5 worm cellular contexts compared by ENCODE assay signal in the genomic region with DNA sequence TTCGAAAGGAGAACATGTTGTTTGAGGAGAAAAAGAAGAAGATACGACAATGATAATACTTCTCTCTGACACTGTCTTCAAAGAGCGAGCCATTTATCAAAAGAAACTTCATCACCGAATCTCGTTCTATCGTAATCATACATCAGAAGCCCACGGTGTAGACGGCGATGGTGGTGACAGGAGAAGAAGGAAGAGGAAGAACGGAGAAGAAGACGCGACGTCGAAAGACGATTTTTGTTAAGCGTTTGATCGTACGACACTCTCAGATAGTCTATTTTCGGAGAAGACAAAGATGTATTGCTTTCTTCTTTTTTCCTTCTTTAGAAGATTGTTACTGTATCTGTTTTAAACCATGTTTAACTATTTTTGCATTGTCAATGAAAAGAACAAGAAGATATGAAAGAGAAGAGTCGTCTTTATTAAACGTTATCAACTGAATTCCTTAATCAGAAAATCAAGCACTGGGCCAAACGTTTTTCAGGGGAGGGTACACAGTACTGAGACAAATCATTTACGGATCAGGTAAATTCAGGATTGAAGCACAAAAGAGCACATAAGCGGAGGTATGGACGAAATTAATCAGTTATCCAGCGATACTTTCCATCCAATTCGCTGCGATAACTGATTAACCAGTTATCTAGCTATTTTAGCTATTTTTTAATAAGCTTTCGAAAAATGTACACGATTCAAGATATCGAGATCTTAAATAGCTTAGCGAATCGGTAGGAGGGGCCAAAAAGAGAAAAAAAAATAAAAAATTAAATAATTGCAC.
A peak's percentile ranks its signal among the peaks of the same experiment; 100 is the strongest.
TF ChIP-seq lines count a peak whose summit lies in the region.

No protein-coding gene starts in this region.

TF ChIP-seq in whole organism, L1 larva, 84 proteins besides CTCF, POLR2A, EP300 and RAD21 (continued from another document and continues in another):
- TF ChIP-seq egl-27 (tag; optimal IDR thresholded peaks at IDR 0.05; lab: Kevin White, UChicago) (no peak), nhr-90 (tag; optimal IDR thresholded peaks at IDR 0.05; lab: Kevin White, UChicago; ENCODE audit: poor library complexity) (peak; percentile 83), nhr-76 (tag; optimal IDR thresholded peaks at IDR 0.05; lab: Kevin White, UChicago) (no peak), ces-1 (GFP tag; optimal IDR thresholded peaks at IDR 0.05; lab: Kevin White, UChicago) (no peak), zag-1 (tag; optimal IDR thresholded peaks at IDR 0.05; lab: Kevin White, UChicago) (no peak), pqm-1 (tag; optimal IDR thresholded peaks at IDR 0.05; lab: Kevin White, UChicago) (no peak), ama-1 (optimal IDR thresholded peaks at IDR 0.05; lab: Kevin White, UChicago) (peak; percentile 73), unc-62 (GFP tag; optimal IDR thresholded peaks at IDR 0.05; lab: Kevin White, UChicago) (no peak), F16B12.6 (tag; optimal IDR thresholded peaks at IDR 0.05; lab: Kevin White, UChicago) (no peak), dsc-1 (tag; optimal IDR thresholded peaks at IDR 0.05; lab: Kevin White, UChicago) (no peak), snu-23 (GFP tag; optimal IDR thresholded peaks at IDR 0.05; lab: Kevin White, UChicago) (peak; percentile 54), mdl-1 (tag; optimal IDR thresholded peaks at IDR 0.05; lab: Kevin White, UChicago) (peak in 1 of 2 experiments; percentile 42), ceh-63 (GFP tag; optimal IDR thresholded peaks at IDR 0.05; lab: Kevin White, UChicago) (no peak), efl-3 (GFP tag; optimal IDR thresholded peaks at IDR 0.05; lab: Kevin White, UChicago) (no peak), ceh-8 (GFP tag; optimal IDR thresholded peaks at IDR 0.05; lab: Kevin White, UChicago) (no peak), lin-14 (GFP tag; optimal IDR thresholded peaks at IDR 0.05; lab: Kevin White, UChicago) (peak; percentile 45), lin-13 (GFP tag; optimal IDR thresholded peaks at IDR 0.05; lab: Kevin White, UChicago) (peak; percentile 22), snpc-4 (tag; optimal IDR thresholded peaks at IDR 0.05; lab: Kevin White, UChicago) (no peak), jun-1 (tag; optimal IDR thresholded peaks at IDR 0.05; lab: Kevin White, UChicago) (peak; percentile 26), unc-98 (GFP tag; IDR thresholded peaks at IDR 0.05; lab: Robert Waterston, UW) (no peak), hlh-4 (tag; optimal IDR thresholded peaks at IDR 0.05; lab: Kevin White, UChicago) (no peak), lsy-2 (tag; optimal IDR thresholded peaks at IDR 0.05; lab: Kevin White, UChicago) (peak in 1 of 2 experiments; percentile 71), nhr-19 (GFP tag; conservative IDR thresholded peaks at IDR 0.05; lab: Robert Waterston, UW) (peak; percentile 37; the same call in 1 of the 2 replicates), nhr-85 (tag; lab: Kevin White, UChicago) (peak; percentile 91)

TF ChIP-seq in whole organism, L2 larva, 48 proteins besides CTCF, POLR2A, EP300 and RAD21 (continued from another document and continues in another):
- TF ChIP-seq mbf-1 (tag; optimal IDR thresholded peaks at IDR 0.05; lab: Kevin White, UChicago) (no peak), nhr-77 (tag; optimal IDR thresholded peaks at IDR 0.05; lab: Kevin White, UChicago) (no peak), nhr-11 (tag; optimal IDR thresholded peaks at IDR 0.05; lab: Kevin White, UChicago) (no peak), elt-3 (tag; optimal IDR thresholded peaks at IDR 0.05; lab: Kevin White, UChicago) (no peak), egl-27 (tag; optimal IDR thresholded peaks at IDR 0.05; lab: Kevin White, UChicago) (no peak), R02D3.7 (tag; optimal IDR thresholded peaks at IDR 0.05; lab: Kevin White, UChicago) (no peak), nhr-237 (tag; optimal IDR thresholded peaks at IDR 0.05; lab: Kevin White, UChicago) (no peak), elt-1 (tag; optimal IDR thresholded peaks at IDR 0.05; lab: Kevin White, UChicago) (no peak), unc-62 (GFP tag; optimal IDR thresholded peaks at IDR 0.05; lab: Kevin White, UChicago) (no peak), crh-2 (tag; optimal IDR thresholded peaks at IDR 0.05; lab: Kevin White, UChicago) (peak; percentile 60), nhr-23 (tag; optimal IDR thresholded peaks at IDR 0.05; lab: Kevin White, UChicago) (no peak), ztf-4 (tag; optimal IDR thresholded peaks at IDR 0.05; lab: Kevin White, UChicago) (peak; percentile 98), mdl-1 (tag; optimal IDR thresholded peaks at IDR 0.05; lab: Kevin White, UChicago) (no peak), ztf-1 (GFP tag; conservative IDR thresholded peaks at IDR 0.05; lab: Robert Waterston, UW) (no peak), ama-1 (optimal IDR thresholded peaks at IDR 0.05; lab: Kevin White, UChicago) (peak; percentile 97), unc-39 (tag; optimal IDR thresholded peaks at IDR 0.05; lab: Kevin White, UChicago) (no peak), lin-39 (tag; optimal IDR thresholded peaks at IDR 0.05; lab: Kevin White, UChicago) (no peak), ceh-16 (tag; optimal IDR thresholded peaks at IDR 0.05; lab: Kevin White, UChicago) (no peak), nhr-10 (tag; optimal IDR thresholded peaks at IDR 0.05; lab: Kevin White, UChicago) (no peak), lin-13 (GFP tag; optimal IDR thresholded peaks at IDR 0.05; lab: Kevin White, UChicago) (no peak), blmp-1 (tag; optimal IDR thresholded peaks at IDR 0.05; lab: Kevin White, UChicago; ENCODE audit: insufficient read depth) (peak; percentile 44), nhr-129 (tag; optimal IDR thresholded peaks at IDR 0.05; lab: Kevin White, UChicago) (peak; percentile 39), ztf-11 (tag; optimal IDR thresholded peaks at IDR 0.05; lab: Kevin White, UChicago) (no peak), F13H6.1 (tag; optimal IDR thresholded peaks at IDR 0.05; lab: Kevin White, UChicago) (no peak), aly-2 (tag; optimal IDR thresholded peaks at IDR 0.05; lab: Kevin White, UChicago) (no peak), alr-1 (tag; optimal IDR thresholded peaks at IDR 0.05; lab: Kevin White, UChicago) (no peak), nhr-12 (tag; optimal IDR thresholded peaks at IDR 0.05; lab: Kevin White, UChicago) (no peak)

TF ChIP-seq in whole organism, L3 larva, 47 proteins besides CTCF, POLR2A, EP300 and RAD21 (continued from another document):
- TF ChIP-seq elt-3 (tag; optimal IDR thresholded peaks at IDR 0.05; lab: Kevin White, UChicago) = peak in 2 of 3 experiments; percentile 28 to 58
- peak; percentile 69 for TF ChIP-seq tbx-2 (tag; optimal IDR thresholded peaks at IDR 0.05; lab: Kevin White, UChicago)

TF ChIP-seq in whole organism, L4 larva, 104 proteins besides CTCF, POLR2A, EP300 and RAD21 (continued from another document and continues in another):
- TF ChIP-seq Y5F2A.4 (GFP tag; optimal IDR thresholded peaks at IDR 0.05; lab: Kevin White, UChicago) (no peak), zfp-3 (GFP tag; conservative IDR thresholded peaks at IDR 0.05; lab: Robert Waterston, UW) (peak; percentile 90), vab-7 (GFP tag; IDR thresholded peaks at IDR 0.05; lab: Robert Waterston, UW) (no peak), zag-1 (tag; optimal IDR thresholded peaks at IDR 0.05; lab: Kevin White, UChicago) (no peak), lin-39 (tag; optimal IDR thresholded peaks at IDR 0.05; lab: Kevin White, UChicago) (no peak), nhr-42 (GFP tag; IDR thresholded peaks at IDR 0.05; lab: Robert Waterston, UW) (no peak), ceh-28 (tag; optimal IDR thresholded peaks at IDR 0.05; lab: Kevin White, UChicago) (peak; percentile 1), lir-3 (tag; optimal IDR thresholded peaks at IDR 0.05; lab: Kevin White, UChicago) (no peak), daf-8 (GFP tag; IDR thresholded peaks at IDR 0.05; lab: Robert Waterston, UW) (no peak), ceh-20 (GFP tag; IDR thresholded peaks at IDR 0.05; lab: Robert Waterston, UW) (peak; percentile 77), mes-2 (tag; optimal IDR thresholded peaks at IDR 0.05; lab: Kevin White, UChicago; ENCODE audit: poor library complexity, severe bottlenecking) (peak; percentile 39), hif-1 (tag; optimal IDR thresholded peaks at IDR 0.05; lab: Kevin White, UChicago) (no peak), nhr-76 (tag; optimal IDR thresholded peaks at IDR 0.05; lab: Kevin White, UChicago) (no peak), F26F4.8 (GFP tag; conservative IDR thresholded peaks at IDR 0.05; lab: Robert Waterston, UW) (no peak), R02D3.7 (tag; optimal IDR thresholded peaks at IDR 0.05; lab: Kevin White, UChicago) (no peak), nhr-102 (tag; optimal IDR thresholded peaks at IDR 0.05; lab: Kevin White, UChicago) (peak; percentile 63), hlh-11 (tag; optimal IDR thresholded peaks at IDR 0.05; lab: Kevin White, UChicago) (peak; percentile 40), nhr-10 (tag; optimal IDR thresholded peaks at IDR 0.05; lab: Kevin White, UChicago) (peak; percentile 5), ceh-44 (GFP tag; IDR thresholded peaks at IDR 0.05; lab: Robert Waterston, UW) (no peak), pqm-1 (tag; optimal IDR thresholded peaks at IDR 0.05; lab: Kevin White, UChicago) (no peak), ctbp-1 (GFP tag; IDR thresholded peaks at IDR 0.05; lab: Robert Waterston, UW) (no peak), mep-1 (tag; optimal IDR thresholded peaks at IDR 0.05; lab: Kevin White, UChicago) (peak; percentile 78), nhr-48 (tag; optimal IDR thresholded peaks at IDR 0.05; lab: Kevin White, UChicago) (peak; percentile 56), F37D6.2 (tag; optimal IDR thresholded peaks at IDR 0.05; lab: Kevin White, UChicago) (no peak), daf-12 (tag; optimal IDR thresholded peaks at IDR 0.05; lab: Kevin White, UChicago) (no peak), ceh-32 (tag; optimal IDR thresholded peaks at IDR 0.05; lab: Kevin White, UChicago; ENCODE audit: poor library complexity) (no peak), spr-3 (GFP tag; optimal IDR thresholded peaks at IDR 0.05; lab: Kevin White, UChicago) (no peak), D1046.2 (GFP tag; IDR thresholded peaks at IDR 0.05; lab: Robert Waterston, UW) (no peak), T26A8.4 (GFP tag; IDR thresholded peaks at IDR 0.05; lab: Robert Waterston, UW) (peak; percentile 92), nhr-111 (GFP tag; optimal IDR thresholded peaks at IDR 0.05; lab: Kevin White, UChicago) (no peak), jun-1 (tag; optimal IDR thresholded peaks at IDR 0.05; lab: Kevin White, UChicago) (peak; percentile 39), cey-2 (tag; optimal IDR thresholded peaks at IDR 0.05; lab: Kevin White, UChicago; ENCODE audit: borderline replicate concordance, insufficient read depth) (no peak), zip-2 (tag; optimal IDR thresholded peaks at IDR 0.05; lab: Kevin White, UChicago) (no peak), ZK337.2 (GFP tag; IDR thresholded peaks at IDR 0.05; lab: Robert Waterston, UW) (no peak), lin-38 (GFP tag; IDR thresholded peaks at IDR 0.05; lab: Robert Waterston, UW) (peak; percentile 13; the same call in 1 of the 2 replicates), madf-9 (GFP tag; conservative IDR thresholded peaks at IDR 0.05; lab: Robert Waterston, UW) (no peak; the same call in 1 of the 2 replicates), lin-1 (GFP tag; IDR thresholded peaks at IDR 0.05; lab: Robert Waterston, UW) (no peak), tag-97 (GFP tag; IDR thresholded peaks at IDR 0.05; lab: Robert Waterston, UW) (no peak), php-3 (GFP tag; IDR thresholded peaks at IDR 0.05; lab: Robert Waterston, UW) (no peak)

TF ChIP-seq in whole organism, young adult, 124 proteins besides CTCF, POLR2A, EP300 and RAD21 (continued from another document):
- TF ChIP-seq ama-1 (optimal IDR thresholded peaks at IDR 0.05; lab: Kevin White, UChicago) = peak; percentile 70
- TF ChIP-seq ama-1 (GFP tag; optimal IDR thresholded peaks at IDR 0.05; lab: Kevin White, UChicago) = no peak
- TF ChIP-seq ekl-4 (GFP tag; IDR thresholded peaks at IDR 0.05; lab: Robert Waterston, UW) = 0 out of 2 replicates have a peak, but pooled peaks have one; percentile 7
- no peak for TF ChIP-seq D2030.7 (GFP tag; IDR thresholded peaks at IDR 0.05; lab: Robert Waterston, UW)
TF ChIP-seq in whole organism, young adult: peak in this region for 16.
